Worm (Caenorhabditis elegans) whole organism, young adult: ENCODE measurements around the gene T24E12.1.
A peak's percentile ranks its signal among the peaks of the same experiment; 100 is the strongest.

Experiments used
- B0035.1 ChIP-seq: sonication (generic microtip); optimal IDR thresholded peaks from 2 replicates; lab custom pipeline; 2016; ENCODE audit warnings: missing genetic modification characterization, mild to moderate bottlenecking, missing compliant biosample characterization, missing genotype, missing genetic modification reagents
- C06A6.2 ChIP-seq: fragments of 200-800 bp; sonication (Bioruptor generic); conservative IDR thresholded peaks from 2 replicates; pipeline ENCODE4 v1.3.6; 2022; ENCODE audit warnings: missing genetic modification characterization, missing compliant biosample characterization
- F10E7.11 ChIP-seq: sonication (generic microtip); optimal IDR thresholded peaks from 2 replicates; lab custom pipeline; 2017; ENCODE audit warnings: mild to moderate bottlenecking, missing genetic modification characterization, moderate library complexity, missing compliant biosample characterization
- F22D6.2 ChIP-seq: sonication (generic microtip); optimal IDR thresholded peaks from 2 replicates; lab custom pipeline; 2016; ENCODE audit warnings: mild to moderate bottlenecking, missing genetic modification characterization, missing compliant biosample characterization
- F37B4.10 ChIP-seq: fragments of 200-800 bp; sonication (Bioruptor generic); IDR thresholded peaks from 2 replicates; pipeline ENCODE4 v1.3.6; 2022; ENCODE audit warnings: missing genetic modification characterization, missing compliant biosample characterization
- F55B11.4 ChIP-seq: sonication (generic microtip); optimal IDR thresholded peaks from 2 replicates; lab custom pipeline; 2016; ENCODE audit warnings: missing compliant biosample characterization, missing genetic modification characterization, borderline replicate concordance; ENCODE audit not compliant: insufficient read depth
- K12H6.12 ChIP-seq: fragments of 200-800 bp; sonication (Bioruptor generic); optimal IDR thresholded peaks from 2 replicates; lab custom pipeline; 2018; ENCODE audit warnings: mild to moderate bottlenecking, missing genetic modification characterization, missing compliant biosample characterization
- T07F8.4 ChIP-seq: sonication (generic microtip); optimal IDR thresholded peaks from 2 replicates; lab custom pipeline; 2016; ENCODE audit warnings: mild to moderate bottlenecking, missing genetic modification characterization, moderate library complexity, missing compliant biosample characterization
- T26A5.8 ChIP-seq: sonication (generic microtip); optimal IDR thresholded peaks from 2 replicates; lab custom pipeline; 2016; ENCODE audit warnings: missing genetic modification characterization, missing compliant biosample characterization
- Y53G8AR.9 ChIP-seq: fragments of 200-800 bp; sonication (Bioruptor generic); conservative IDR thresholded peaks from 2 replicates; pipeline ENCODE4 v1.3.6; 2022; ENCODE audit warnings: missing genetic modification reagents, missing genetic modification characterization, missing compliant biosample characterization
- Y95B8A.8 ChIP-seq: fragments of 200-800 bp; sonication (Bioruptor generic); IDR thresholded peaks from 2 replicates; pipeline ENCODE4 v1.3.6; 2022; ENCODE audit warnings: missing genetic modification reagents, missing genetic modification characterization, missing compliant biosample characterization
- ama-1 ChIP-seq, 3 experiments: fragments of 150-350 bp in 1 of 3; sonication (generic microtip) in 2 of 3; optimal IDR thresholded peaks; 2 replicates each; lab custom pipeline; 2014 to 2018; ENCODE audit warnings: missing biosample characterization in 2 of 3, missing genetic modification characterization in 2 of 3, missing genetic modification reagents in 2 of 3
- aptf-2 ChIP-seq: fragments of 200-800 bp; sonication (Bioruptor generic); conservative IDR thresholded peaks from 2 replicates; pipeline ENCODE4 v1.3.6; 2022; ENCODE audit warnings: missing genetic modification reagents, missing genetic modification characterization, missing compliant biosample characterization
- atf-7 ChIP-seq: sonication (generic microtip); optimal IDR thresholded peaks from 2 replicates; lab custom pipeline; 2017; ENCODE audit warnings: mild to moderate bottlenecking, missing genetic modification characterization, missing compliant biosample characterization
- athp-1 ChIP-seq: sonication (generic microtip); optimal IDR thresholded peaks from 2 replicates; lab custom pipeline; 2017; ENCODE audit warnings: mild to moderate bottlenecking, missing genetic modification characterization, missing compliant biosample characterization
- attf-5 ChIP-seq: fragments of 200-800 bp; sonication (Bioruptor generic); optimal IDR thresholded peaks from 2 replicates; lab custom pipeline; 2018; ENCODE audit warnings: mild to moderate bottlenecking, missing genetic modification characterization, missing compliant biosample characterization
- ccch-3 ChIP-seq: fragments of 200-800 bp; sonication (Bioruptor generic); optimal IDR thresholded peaks from 2 replicates; lab custom pipeline; 2018; ENCODE audit warnings: mild to moderate bottlenecking, missing genetic modification characterization, missing compliant biosample characterization
- cebp-1 ChIP-seq, 2 experiments: fragments of 200-800 bp in 1 of 2; sonication (Bioruptor generic) in 1 of 2; sonication (generic microtip) in 1 of 2; IDR thresholded peaks in 1 of 2; optimal IDR thresholded peaks in 1 of 2; 2 replicates each; pipeline versions ENCODE4 v1.3.6 to Lab custom; 2017 to 2022; ENCODE audit warnings: missing compliant biosample characterization in 2 of 2, missing genetic modification characterization in 2 of 2, mild to moderate bottlenecking in 1 of 2, missing genetic modification reagents in 1 of 2, moderate library complexity in 1 of 2
- ceh-100 ChIP-seq: fragments of 200-800 bp; sonication (Bioruptor generic); IDR thresholded peaks from 2 replicates; pipeline ENCODE4 v1.3.6; 2022; ENCODE audit warnings: missing genetic modification reagents, missing genetic modification characterization, missing compliant biosample characterization
- ceh-40 ChIP-seq: fragments of 200-800 bp; sonication (Bioruptor generic); IDR thresholded peaks from 2 replicates; pipeline ENCODE4 v1.3.6; 2022; ENCODE audit warnings: missing genetic modification characterization, missing compliant biosample characterization
- chd-7 ChIP-seq: sonication (generic microtip); optimal IDR thresholded peaks from 2 replicates; lab custom pipeline; 2016; ENCODE audit warnings: mild to moderate bottlenecking, missing genetic modification characterization, moderate library complexity, missing compliant biosample characterization
- dox-1 ChIP-seq: fragments of 200-800 bp; sonication (Bioruptor generic); IDR thresholded peaks from 2 replicates; pipeline ENCODE4 v1.3.6; 2022; ENCODE audit warnings: missing genetic modification reagents, missing genetic modification characterization, missing compliant biosample characterization
- dpff-1 ChIP-seq: sonication (generic microtip); optimal IDR thresholded peaks from 2 replicates; lab custom pipeline; 2017; ENCODE audit warnings: mild to moderate bottlenecking, missing genetic modification characterization, missing compliant biosample characterization
- dpl-1 ChIP-seq: fragments of 150-350 bp; optimal IDR thresholded peaks from 2 replicates; lab custom pipeline; 2014; ENCODE audit warnings: missing biosample characterization, missing genetic modification reagents, missing genetic modification characterization
- egl-18 ChIP-seq: fragments of 200-800 bp; sonication (Bioruptor generic); IDR thresholded peaks from 2 replicates; pipeline ENCODE4 v1.3.6; 2022; ENCODE audit warnings: missing genetic modification reagents, missing genetic modification characterization, missing compliant biosample characterization
- fkh-3 ChIP-seq: sonication (generic microtip); optimal IDR thresholded peaks from 2 replicates; lab custom pipeline; 2016; ENCODE audit warnings: mild to moderate bottlenecking, missing genetic modification characterization, missing compliant biosample characterization
- hmg-1.2 ChIP-seq: fragments of 200-800 bp; sonication (Bioruptor generic); IDR thresholded peaks from 2 replicates; pipeline ENCODE4 v1.3.6; 2022; ENCODE audit warnings: missing genetic modification reagents, missing genetic modification characterization, missing compliant biosample characterization
- hmg-20 ChIP-seq: fragments of 200-800 bp; sonication (Bioruptor generic); IDR thresholded peaks from 2 replicates; pipeline ENCODE4 v1.3.6; 2022; ENCODE audit warnings: missing genetic modification reagents, missing genetic modification characterization, missing compliant biosample characterization
- let-526 ChIP-seq: fragments of 200-800 bp; sonication (Bioruptor generic); IDR thresholded peaks from 2 replicates; pipeline ENCODE4 v1.3.6; 2022; ENCODE audit warnings: missing genetic modification reagents, missing genetic modification characterization, missing compliant biosample characterization
- lin-26 ChIP-seq: fragments of 200-800 bp; sonication (Bioruptor generic); IDR thresholded peaks from 2 replicates; pipeline ENCODE4 v1.3.6; 2022; ENCODE audit warnings: missing genetic modification reagents, missing genetic modification characterization, missing compliant biosample characterization
- lin-40 ChIP-seq: sonication (generic microtip); optimal IDR thresholded peaks from 2 replicates; lab custom pipeline; 2016; ENCODE audit warnings: missing genetic modification characterization, mild to moderate bottlenecking, missing compliant biosample characterization, missing genotype, missing genetic modification reagents
- lir-1 ChIP-seq: fragments of 200-800 bp; sonication (Bioruptor generic); conservative IDR thresholded peaks from 2 replicates; pipeline ENCODE4 v1.3.6; 2022; ENCODE audit warnings: missing genetic modification reagents, missing genetic modification characterization, missing compliant biosample characterization
- madf-3 ChIP-seq: fragments of 200-800 bp; sonication (Bioruptor generic); IDR thresholded peaks from 2 replicates; pipeline ENCODE4 v1.3.6; 2022; ENCODE audit warnings: missing genetic modification reagents, missing genetic modification characterization, missing compliant biosample characterization
- mcd-1 ChIP-seq: fragments of 200-800 bp; sonication (Bioruptor generic); IDR thresholded peaks from 2 replicates; pipeline ENCODE4 v1.3.6; 2022; ENCODE audit warnings: missing genetic modification reagents, missing genetic modification characterization, missing compliant biosample characterization
- mel-28 ChIP-seq: sonication (generic microtip); optimal IDR thresholded peaks from 2 replicates; lab custom pipeline; 2016; ENCODE audit warnings: borderline replicate concordance, mild to moderate bottlenecking, missing genetic modification characterization, missing compliant biosample characterization
- mes-4 ChIP-seq: sonication (generic microtip); optimal IDR thresholded peaks from 2 replicates; lab custom pipeline; 2016; ENCODE audit warnings: missing genotype, missing genetic modification characterization, missing compliant biosample characterization
- nhr-120 ChIP-seq: fragments of 200-800 bp; sonication (Bioruptor generic); IDR thresholded peaks from 2 replicates; pipeline ENCODE4 v1.3.6; 2022; ENCODE audit warnings: missing genetic modification characterization, missing compliant biosample characterization
- nhr-80 ChIP-seq: sonication (generic microtip); optimal IDR thresholded peaks from 2 replicates; lab custom pipeline; 2016; ENCODE audit warnings: missing genetic modification characterization, missing compliant biosample characterization
- rcor-1 ChIP-seq: fragments of 200-800 bp; sonication (Bioruptor generic); IDR thresholded peaks from 2 replicates; pipeline ENCODE4 v1.3.6; 2022; ENCODE audit warnings: missing genetic modification reagents, missing genetic modification characterization, missing compliant biosample characterization
- rec-8 ChIP-seq, 2 experiments: sonication (generic microtip); optimal IDR thresholded peaks; 2 replicates each; lab custom pipeline; 2016; ENCODE audit warnings: mild to moderate bottlenecking in 2 of 2, missing genetic modification characterization in 2 of 2, missing genetic modification reagents in 2 of 2, missing genotype in 2 of 2, missing biosample characterization in 1 of 2, missing compliant biosample characterization in 1 of 2, moderate library complexity in 1 of 2
- sdz-38 ChIP-seq: sonication (generic microtip); optimal IDR thresholded peaks from 2 replicates; lab custom pipeline; 2016; ENCODE audit warnings: missing genotype, missing genetic modification characterization, missing compliant biosample characterization
- snpc-1.1 ChIP-seq: sonication (generic microtip); optimal IDR thresholded peaks from 2 replicates; lab custom pipeline; 2017; ENCODE audit warnings: missing genetic modification characterization, mild to moderate bottlenecking, missing compliant biosample characterization, antibody characterized with exemption, moderate library complexity, missing genotype, missing genetic modification reagents; ENCODE audit not compliant: insufficient read depth
- snpc-4 ChIP-seq, 5 experiments: fragments of 150-350 bp in 1 of 5; sonication (generic microtip) in 4 of 5; optimal IDR thresholded peaks; 2 replicates each; lab custom pipeline; 2014 to 2018; ENCODE audit warnings: missing genetic modification characterization in 5 of 5, missing biosample characterization in 3 of 5, antibody characterized with exemption in 2 of 5, mild to moderate bottlenecking in 2 of 5, missing compliant biosample characterization in 2 of 5, missing genotype in 2 of 5, moderate library complexity in 2 of 5, missing genetic modification reagents in 1 of 5
- somi-1 ChIP-seq: fragments of 200-800 bp; sonication (Bioruptor generic); optimal IDR thresholded peaks from 2 replicates; lab custom pipeline; 2018; ENCODE audit warnings: mild to moderate bottlenecking, missing genetic modification characterization, missing compliant biosample characterization
- sptf-2 ChIP-seq: fragments of 200-800 bp; sonication (Bioruptor generic); optimal IDR thresholded peaks from 2 replicates; lab custom pipeline; 2018; ENCODE audit warnings: mild to moderate bottlenecking, missing genetic modification characterization, missing compliant biosample characterization
- tbp1 ChIP-seq: fragments of 200-800 bp; sonication (Bioruptor generic); optimal IDR thresholded peaks from 2 replicates; lab custom pipeline; 2018; ENCODE audit warnings: mild to moderate bottlenecking, missing genetic modification characterization, missing compliant biosample characterization
- xnd-1 ChIP-seq: sonication (generic microtip); optimal IDR thresholded peaks from 2 replicates; lab custom pipeline; 2016; ENCODE audit warnings: missing genotype, missing genetic modification reagents, missing genetic modification characterization, missing compliant biosample characterization
- zfh-2 ChIP-seq: fragments of 200-800 bp; sonication (Bioruptor generic); conservative IDR thresholded peaks from 2 replicates; pipeline ENCODE4 v1.3.6; 2022; ENCODE audit warnings: missing genetic modification reagents, missing genetic modification characterization, missing compliant biosample characterization

Gene T24E12.1

ce11 chrII:3810550-3810949, 25.2 kb downstream of the T24E12.1 start:
- TF ChIP-seq egl-18 (GFP tag; lab: Robert Waterston, UW) (no peak), Y95B8A.8 (GFP tag; lab: Robert Waterston, UW) (no peak), cebp-1 (GFP tag; IDR thresholded peaks at IDR 0.05; lab: Robert Waterston, UW) (no peak), cebp-1 (tag; optimal IDR thresholded peaks at IDR 0.05; lab: Kevin White, UChicago) (peak; percentile 37), lir-1 (no peak), mel-28 (no peak), zfh-2 (GFP tag; lab: Robert Waterston, UW) (peak; percentile 43; the same call in 1 of the 2 replicates), mes-4 (tag; lab: Kevin White, UChicago) (no peak), B0035.1 (no peak), dpff-1 (tag; lab: Kevin White, UChicago) (no peak), ccch-3 (GFP tag; lab: Kevin White, UChicago) (no peak), C06A6.2 (GFP tag; lab: Robert Waterston, UW) (no peak), snpc-1.1 (no peak), ceh-100 (GFP tag; lab: Robert Waterston, UW) (no peak), nhr-80 (peak; percentile 87), rec-8 (tag; optimal IDR thresholded peaks at IDR 0.05; lab: Kevin White, UChicago) (no peak), ceh-40 (no peak), F37B4.10 (GFP tag; lab: Robert Waterston, UW) (no peak), attf-5 (peak; percentile 38), sptf-2 (GFP tag; lab: Kevin White, UChicago) (no peak), ama-1 (optimal IDR thresholded peaks at IDR 0.05; lab: Kevin White, UChicago) (no peak), ama-1 (GFP tag; optimal IDR thresholded peaks at IDR 0.05; lab: Kevin White, UChicago) (no peak), T26A5.8 (no peak), chd-7 (tag; lab: Kevin White, UChicago) (no peak), dpl-1 (no peak), rcor-1 (GFP tag; lab: Robert Waterston, UW) (no peak), mcd-1 (0 out of 2 replicates have a peak, but pooled peaks have one; percentile 30), K12H6.12 (peak; percentile 42), F10E7.11 (tag; lab: Kevin White, UChicago) (no peak), nhr-120 (GFP tag; lab: Robert Waterston, UW) (no peak), lin-40 (peak; percentile 23), Y53G8AR.9 (GFP tag; lab: Robert Waterston, UW) (no peak), xnd-1 (no peak), let-526 (no peak), tbp1 (GFP tag; lab: Kevin White, UChicago) (no peak), snpc-4 (GFP tag; optimal IDR thresholded peaks at IDR 0.05; lab: Kevin White, UChicago) (no peak), snpc-4 (tag; optimal IDR thresholded peaks at IDR 0.05; lab: Kevin White, UChicago) (peak in 1 of 4 experiments; percentile 33), somi-1 (no peak), fkh-3 (no peak), lin-26 (GFP tag; lab: Robert Waterston, UW) (no peak), sdz-38 (tag; lab: Kevin White, UChicago) (no peak), aptf-2 (no peak), athp-1 (tag; lab: Kevin White, UChicago) (no peak), F55B11.4 (tag; lab: Kevin White, UChicago) (no peak), F22D6.2 (tag; lab: Kevin White, UChicago) (no peak), hmg-20 (no peak), dox-1 (GFP tag; lab: Robert Waterston, UW) (peak; percentile 70), T07F8.4 (tag; lab: Kevin White, UChicago) (no peak), madf-3 (no peak), hmg-1.2 (GFP tag; lab: Robert Waterston, UW) (peak; percentile 93), atf-7 (tag; lab: Kevin White, UChicago) (no peak)
